Worm (Caenorhabditis elegans) whole organism, L2 larva: Measurements from ENCODE around the gene chat-1.

ENCODE experiments used
- C34F6.9 ChIP-seq: fragments of 150-350 bp; optimal IDR thresholded peaks from 2 replicates; lab custom pipeline; 2014; ENCODE audit warnings: missing biosample characterization, missing genetic modification characterization
- F13H6.1 ChIP-seq: sonication (generic microtip); optimal IDR thresholded peaks from 2 replicates; lab custom pipeline; 2016; ENCODE audit warnings: missing genetic modification characterization, missing compliant biosample characterization
- alr-1 ChIP-seq: fragments of 150-350 bp; optimal IDR thresholded peaks from 2 replicates; lab custom pipeline; 2014; ENCODE audit warnings: missing biosample characterization, missing genetic modification characterization
- ama-1 ChIP-seq: fragments of 150-350 bp; optimal IDR thresholded peaks from 2 replicates; lab custom pipeline; 2018; ENCODE audit warnings: inconsistent platforms
- blmp-1 ChIP-seq: sonication (generic microtip); optimal IDR thresholded peaks from 2 replicates; lab custom pipeline; 2017; ENCODE audit warnings: missing genetic modification characterization, mild to moderate bottlenecking, missing compliant biosample characterization, antibody characterized with exemption, moderate library complexity; ENCODE audit not compliant: insufficient read depth
- crh-2 ChIP-seq: sonication (generic microtip); optimal IDR thresholded peaks from 2 replicates; lab custom pipeline; 2017; ENCODE audit warnings: missing biosample characterization, missing genetic modification characterization
- dmd-4 ChIP-seq: sonication (generic microtip); optimal IDR thresholded peaks from 2 replicates; lab custom pipeline; 2017; ENCODE audit warnings: missing biosample characterization, missing genetic modification characterization
- elt-1 ChIP-seq: fragments of 150-350 bp; optimal IDR thresholded peaks from 2 replicates; lab custom pipeline; 2014; ENCODE audit warnings: missing biosample characterization, missing genetic modification characterization
- elt-3 ChIP-seq: sonication (generic microtip); optimal IDR thresholded peaks from 2 replicates; lab custom pipeline; 2017; ENCODE audit warnings: missing biosample characterization, missing genetic modification characterization
- gmeb-1 ChIP-seq: fragments of 150-350 bp; optimal IDR thresholded peaks from 2 replicates; lab custom pipeline; 2014; ENCODE audit warnings: missing biosample characterization, missing genetic modification characterization
- lin-11 ChIP-seq: fragments of 150-350 bp; sonication (generic microtip); optimal IDR thresholded peaks from 2 replicates; lab custom pipeline; 2014; ENCODE audit warnings: missing biosample characterization, missing genetic modification characterization, inconsistent platforms, mixed read lengths
- lin-13 ChIP-seq: fragments of 150-350 bp; optimal IDR thresholded peaks from 2 replicates; lab custom pipeline; 2014; ENCODE audit warnings: missing biosample characterization, missing genetic modification reagents, missing genetic modification characterization
- lin-39 ChIP-seq: fragments of 150-350 bp; optimal IDR thresholded peaks from 2 replicates; lab custom pipeline; 2014; ENCODE audit warnings: missing biosample characterization, missing genetic modification reagents, missing genetic modification characterization
- lsy-2 ChIP-seq, 2 experiments: fragments of 150-350 bp in 1 of 2; sonication (generic microtip) in 1 of 2; optimal IDR thresholded peaks; 2 replicates each; lab custom pipeline; 2014 to 2017; ENCODE audit warnings: missing biosample characterization in 2 of 2, missing genetic modification characterization in 2 of 2
- mbf-1 ChIP-seq: sonication (generic microtip); optimal IDR thresholded peaks from 2 replicates; lab custom pipeline; 2017; ENCODE audit warnings: missing biosample characterization, missing genetic modification characterization
- nhr-10 ChIP-seq: sonication (generic microtip); optimal IDR thresholded peaks from 2 replicates; lab custom pipeline; 2017; ENCODE audit warnings: missing biosample characterization, missing genetic modification characterization
- nhr-12 ChIP-seq: fragments of 150-350 bp; optimal IDR thresholded peaks from 2 replicates; lab custom pipeline; 2014; ENCODE audit warnings: missing biosample characterization, missing genetic modification characterization
- nhr-21 ChIP-seq: fragments of 150-350 bp; optimal IDR thresholded peaks from 2 replicates; lab custom pipeline; 2014; ENCODE audit warnings: missing biosample characterization, missing genetic modification characterization
- nhr-23 ChIP-seq: fragments of 150-350 bp; optimal IDR thresholded peaks from 2 replicates; lab custom pipeline; 2014; ENCODE audit warnings: missing biosample characterization, missing genetic modification reagents, missing genetic modification characterization
- nhr-237 ChIP-seq: fragments of 150-350 bp; optimal IDR thresholded peaks from 2 replicates; lab custom pipeline; 2014; ENCODE audit warnings: missing biosample characterization, missing genetic modification characterization
- nhr-6 ChIP-seq: fragments of 150-350 bp; optimal IDR thresholded peaks from 2 replicates; lab custom pipeline; 2014; ENCODE audit warnings: missing biosample characterization, missing genetic modification characterization
- nhr-77 ChIP-seq: fragments of 150-350 bp; optimal IDR thresholded peaks from 2 replicates; lab custom pipeline; 2014; ENCODE audit warnings: missing biosample characterization, missing genetic modification characterization
- skn-1 ChIP-seq: sonication (generic microtip); optimal IDR thresholded peaks from 2 replicates; lab custom pipeline; 2017; ENCODE audit warnings: missing biosample characterization, missing genetic modification characterization
- sma-3 ChIP-seq: sonication (generic microtip); optimal IDR thresholded peaks from 2 replicates; lab custom pipeline; 2016; ENCODE audit warnings: missing genetic modification reagents, missing genetic modification characterization, missing compliant biosample characterization
- sma-9 ChIP-seq, 2 experiments: fragments of 150-350 bp in 1 of 2; sonication (generic microtip) in 1 of 2; optimal IDR thresholded peaks; 2 replicates each; lab custom pipeline; 2014 to 2016; ENCODE audit warnings: missing genetic modification characterization in 2 of 2, mild to moderate bottlenecking in 1 of 2, missing biosample characterization in 1 of 2, missing compliant biosample characterization in 1 of 2, missing genetic modification reagents in 1 of 2, moderate library complexity in 1 of 2
- snpc-4 ChIP-seq: fragments of 150-350 bp; optimal IDR thresholded peaks from 2 replicates; lab custom pipeline; 2014; ENCODE audit warnings: missing biosample characterization, missing genetic modification characterization
- unc-39 ChIP-seq: fragments of 150-350 bp; optimal IDR thresholded peaks from 2 replicates; lab custom pipeline; 2014; ENCODE audit warnings: missing biosample characterization, missing genetic modification characterization
- unc-55 ChIP-seq: fragments of 150-350 bp; sonication (generic microtip); optimal IDR thresholded peaks from 3 replicates; lab custom pipeline; 2014; ENCODE audit warnings: missing biosample characterization, missing genetic modification reagents, missing genetic modification characterization
- zag-1 ChIP-seq: fragments of 150-350 bp; optimal IDR thresholded peaks from 2 replicates; lab custom pipeline; 2014; ENCODE audit warnings: missing biosample characterization, missing genetic modification characterization
- ztf-1 ChIP-seq: fragments of 200-800 bp; sonication (Bioruptor generic); conservative IDR thresholded peaks from 2 replicates; pipeline ENCODE4 v1.3.6; 2022; ENCODE audit warnings: missing genetic modification characterization, missing compliant biosample characterization
- ztf-4 ChIP-seq: fragments of 150-350 bp; optimal IDR thresholded peaks from 2 replicates; lab custom pipeline; 2014; ENCODE audit warnings: missing biosample characterization, missing genetic modification characterization

The chat-1 gene

DNA sequence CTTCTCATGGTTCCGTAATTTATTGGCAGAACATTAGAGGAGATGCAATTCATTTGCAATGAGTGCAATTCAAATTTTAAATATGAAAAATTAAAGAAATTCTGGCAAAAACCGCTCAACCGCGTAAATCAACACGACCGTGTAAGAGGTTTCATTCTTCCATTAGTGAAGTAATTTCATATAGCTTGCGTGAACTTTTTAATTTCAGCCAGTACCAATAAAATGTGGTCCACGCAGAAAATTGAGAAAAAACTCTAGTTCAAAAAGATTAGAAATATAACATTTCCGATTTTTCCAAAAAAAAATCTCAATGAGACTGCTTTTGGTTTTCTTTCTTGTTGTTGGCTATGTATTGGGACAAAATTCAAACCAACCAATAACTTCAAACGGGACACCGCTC, 25.1 kb upstream of the chat-1 start, which contains the start of gene clec-175:
Gene clec-175 (plus strand): TSS at position 301 of the 400 bp plus-strand sequence.
- TF ChIP-seq nhr-21 (tag; lab: Kevin White, UChicago): no peak

DNA sequence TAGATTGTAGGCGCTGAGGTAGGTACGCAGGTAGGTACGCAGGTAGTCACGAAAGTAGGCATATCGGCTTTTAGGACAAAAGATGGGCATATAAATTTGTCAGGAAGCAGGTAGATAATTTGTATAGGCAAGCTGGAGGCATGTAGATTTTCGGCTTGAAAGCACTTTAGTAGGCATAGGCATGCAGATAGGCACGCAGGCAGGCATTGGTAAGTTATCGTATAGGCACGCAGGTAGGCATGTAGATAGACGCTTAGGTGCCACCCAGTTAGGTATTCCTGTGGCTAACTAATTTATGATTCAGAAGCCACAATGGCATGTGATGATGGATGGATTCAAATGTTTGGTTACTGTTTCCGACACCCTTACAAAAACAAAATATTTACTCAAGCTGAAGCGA, 24.1 kb upstream of the chat-1 start:
- TF ChIP-seq nhr-6 (tag; lab: Kevin White, UChicago) (no peak), elt-3 (no peak), ztf-4 (tag; lab: Kevin White, UChicago) (no peak), lin-13 (GFP tag; lab: Kevin White, UChicago) (no peak), gmeb-1 (tag; lab: Kevin White, UChicago) (no peak), sma-9 (GFP tag; optimal IDR thresholded peaks at IDR 0.05; lab: Kevin White, UChicago) (no peak), sma-9 (tag; optimal IDR thresholded peaks at IDR 0.05; lab: Kevin White, UChicago) (no peak), lsy-2 (tag; optimal IDR thresholded peaks at IDR 0.05; lab: Kevin White, UChicago) (no peak), dmd-4 (tag; lab: Kevin White, UChicago) (no peak), nhr-77 (tag; lab: Kevin White, UChicago) (no peak), snpc-4 (tag; lab: Kevin White, UChicago) (no peak), F13H6.1 (tag; lab: Kevin White, UChicago) (no peak), unc-55 (GFP tag; lab: Kevin White, UChicago) (no peak), skn-1 (tag; lab: Kevin White, UChicago) (no peak), nhr-23 (tag; lab: Kevin White, UChicago) (no peak), lin-39 (tag; lab: Kevin White, UChicago) (no peak), lin-11 (tag; lab: Kevin White, UChicago) (no peak), unc-39 (tag; lab: Kevin White, UChicago) (no peak)

DNA sequence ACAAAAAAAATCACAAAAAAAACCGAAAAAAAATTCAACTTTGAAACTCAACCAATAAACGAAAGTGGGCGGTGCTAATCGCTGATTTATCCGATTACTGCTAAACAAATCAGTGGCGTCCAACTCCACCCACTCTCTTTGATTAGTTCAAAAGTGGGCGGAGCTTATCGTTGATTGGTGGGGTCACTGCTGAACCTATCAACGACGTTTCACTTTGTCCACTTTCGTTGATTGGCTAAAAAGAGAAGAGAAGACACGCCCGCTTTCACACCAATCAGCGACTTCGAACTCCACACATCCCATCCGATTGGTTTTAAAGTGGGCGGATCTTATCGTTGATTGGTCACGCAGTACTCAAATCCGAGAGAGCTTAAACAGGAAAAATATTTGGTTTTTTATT, 23.2 kb upstream of the chat-1 start:
- TF ChIP-seq crh-2 (tag; lab: Kevin White, UChicago): no peak
- no peak for TF ChIP-seq ztf-4 (tag; lab: Kevin White, UChicago)
- no peak for TF ChIP-seq nhr-77 (tag; lab: Kevin White, UChicago)
- TF ChIP-seq C34F6.9 (tag; lab: Kevin White, UChicago): no peak
- no peak for TF ChIP-seq mbf-1 (tag; lab: Kevin White, UChicago)
- TF ChIP-seq, all 48 proteins: peak for 0

DNA sequence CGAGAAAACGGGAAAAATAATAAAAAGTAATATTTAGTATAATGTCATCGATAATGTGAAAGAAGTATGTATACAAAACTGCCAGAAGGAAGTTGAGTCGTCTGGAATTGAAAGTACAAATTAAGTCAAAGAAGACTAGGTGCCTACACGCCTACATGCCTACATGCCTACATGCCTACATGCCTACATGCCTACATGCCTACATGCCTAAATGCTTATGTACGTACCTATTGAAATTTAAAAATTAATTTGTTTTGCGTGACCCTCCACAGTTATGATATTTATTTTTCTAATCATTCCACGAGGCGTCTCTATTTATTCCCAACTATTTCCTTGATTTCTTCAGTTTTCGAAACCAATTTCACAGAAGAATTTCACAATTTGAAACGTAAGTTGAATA, 17.2 kb upstream of the chat-1 start, which contains the start of the genes str-185 and R08C7.5:
Gene str-185 (minus strand): TSS at position 101 of the 400 bp plus-strand sequence.
Gene R08C7.5 (plus strand): TSS at position 329 of the 400 bp plus-strand sequence.
- no peak for TF ChIP-seq elt-1 (tag; lab: Kevin White, UChicago)
- TF ChIP-seq blmp-1 (tag; lab: Kevin White, UChicago): no peak
- no peak for TF ChIP-seq unc-55 (GFP tag; lab: Kevin White, UChicago)
- no peak for TF ChIP-seq zag-1
- no peak for TF ChIP-seq alr-1
- no peak for TF ChIP-seq sma-3 (GFP tag; lab: Kevin White, UChicago)

DNA sequence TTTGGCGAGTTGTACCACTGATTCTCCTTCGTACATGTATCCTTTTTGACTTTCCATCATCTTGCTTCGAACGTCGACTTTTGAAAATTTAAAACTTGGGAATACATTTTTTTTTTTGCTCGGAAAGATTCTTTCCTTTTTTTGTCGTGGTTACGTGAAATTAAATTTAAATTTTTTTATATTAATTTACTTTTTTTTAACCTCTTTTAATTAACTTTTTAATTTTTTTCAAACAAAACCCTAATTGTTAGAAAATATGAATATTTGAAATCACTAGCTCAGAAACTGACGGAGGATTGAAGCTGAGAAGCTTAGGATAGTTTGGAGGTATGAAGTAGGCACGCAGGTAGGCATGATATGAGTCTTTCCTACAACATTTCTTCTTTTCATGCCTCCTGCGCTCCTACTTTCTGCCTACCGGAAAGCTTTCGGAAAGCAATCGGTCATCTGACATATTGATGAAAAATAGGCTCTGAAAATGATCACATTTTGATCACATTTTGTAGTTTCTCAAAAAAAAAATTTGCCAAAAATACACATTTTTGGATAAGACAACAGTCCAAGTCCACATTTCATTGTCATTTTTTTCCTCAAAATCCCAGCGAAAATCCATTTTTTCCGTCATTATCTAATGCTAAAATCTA, 12.6 kb upstream of the chat-1 start, which contains the start of the genes R08C7.8 and R08C7.4:
Gene R08C7.8 (minus strand): TSS at position 101 of the 644 bp plus-strand sequence.
Gene R08C7.4 (plus strand): TSS at position 594 of the 644 bp plus-strand sequence.
- TF ChIP-seq unc-55 (GFP tag; lab: Kevin White, UChicago): no peak
- TF ChIP-seq ztf-1 (GFP tag; lab: Robert Waterston, UW): no peak
- no peak for TF ChIP-seq nhr-237 (tag; lab: Kevin White, UChicago)
- TF ChIP-seq dmd-4 (tag; lab: Kevin White, UChicago): no peak
- no peak for TF ChIP-seq snpc-4 (tag; lab: Kevin White, UChicago)
- no peak for TF ChIP-seq nhr-10
- no peak for TF ChIP-seq unc-39 (tag; lab: Kevin White, UChicago)
- no peak for TF ChIP-seq nhr-12
- no peak for TF ChIP-seq ama-1 (lab: Kevin White, UChicago)
- TF ChIP-seq blmp-1 (tag; lab: Kevin White, UChicago): no peak
- no peak for TF ChIP-seq nhr-6 (tag; lab: Kevin White, UChicago)
- TF ChIP-seq sma-9 (GFP tag; optimal IDR thresholded peaks at IDR 0.05; lab: Kevin White, UChicago): no peak
- TF ChIP-seq sma-9 (tag; optimal IDR thresholded peaks at IDR 0.05; lab: Kevin White, UChicago): no peak
- no peak for TF ChIP-seq C34F6.9 (tag; lab: Kevin White, UChicago)
